Worm (Caenorhabditis elegans) whole organism, mixed stage, embryonic: Measurements from ENCODE around the gene C14A4.7.

Experiments
- M03D4.4 ChIP-seq: sonication (generic microtip); optimal IDR thresholded peaks from 2 replicates; lab custom pipeline; 2017; ENCODE audit warnings: mild to moderate bottlenecking, missing genetic modification characterization, missing compliant biosample characterization
- bed-3 ChIP-seq: fragments of 200-800 bp; sonication (Bioruptor generic); optimal IDR thresholded peaks from 3 replicates; lab custom pipeline; 2018; ENCODE audit warnings: mild to moderate bottlenecking, missing genetic modification characterization, moderate library complexity, missing compliant biosample characterization
- blmp-1 ChIP-seq: fragments of 150-350 bp; optimal IDR thresholded peaks from 2 replicates; lab custom pipeline; 2014; ENCODE audit warnings: missing biosample characterization, missing genetic modification characterization
- ceh-43 ChIP-seq: fragments of 200-800 bp; sonication (Bioruptor generic); optimal IDR thresholded peaks from 2 replicates; lab custom pipeline; 2018; ENCODE audit warnings: mild to moderate bottlenecking, missing genetic modification characterization, moderate library complexity, missing compliant biosample characterization
- ceh-83 ChIP-seq: fragments of 200-800 bp; sonication (Bioruptor generic); optimal IDR thresholded peaks from 2 replicates; lab custom pipeline; 2018; ENCODE audit warnings: mild to moderate bottlenecking, missing genetic modification characterization, missing compliant biosample characterization
- ces-1 ChIP-seq: fragments of 150-350 bp; optimal IDR thresholded peaks from 2 replicates; lab custom pipeline; 2014; ENCODE audit warnings: missing biosample characterization, missing genetic modification reagents, missing genetic modification characterization
- cnd-1 ChIP-seq: fragments of 200-800 bp; sonication (Bioruptor generic); optimal IDR thresholded peaks from 2 replicates; lab custom pipeline; 2018; ENCODE audit warnings: mild to moderate bottlenecking, missing genetic modification characterization, missing compliant biosample characterization
- drap-1 ChIP-seq: fragments of 200-800 bp; sonication (Bioruptor generic); optimal IDR thresholded peaks from 3 replicates; lab custom pipeline; 2018; ENCODE audit warnings: mild to moderate bottlenecking, missing genetic modification characterization, missing compliant biosample characterization
- elt-1 ChIP-seq: sonication (generic microtip); optimal IDR thresholded peaks from 2 replicates; lab custom pipeline; 2017; ENCODE audit warnings: missing genetic modification characterization, mild to moderate bottlenecking, missing compliant biosample characterization, antibody characterized with exemption, moderate library complexity, borderline replicate concordance; ENCODE audit not compliant: insufficient read depth
- elt-3 ChIP-seq: fragments of 150-350 bp; optimal IDR thresholded peaks from 2 replicates; lab custom pipeline; 2014; ENCODE audit warnings: missing biosample characterization, missing genetic modification characterization
- flh-1 ChIP-seq: fragments of 200-800 bp; sonication (Bioruptor generic); optimal IDR thresholded peaks from 2 replicates; lab custom pipeline; 2018; ENCODE audit warnings: mild to moderate bottlenecking, missing genetic modification characterization, moderate library complexity, missing compliant biosample characterization
- hlh-1 ChIP-seq: fragments of 150-350 bp; optimal IDR thresholded peaks from 2 replicates; lab custom pipeline; 2014; ENCODE audit warnings: missing biosample characterization, missing genetic modification reagents, missing genetic modification characterization
- lin-13 ChIP-seq: fragments of 150-350 bp; optimal IDR thresholded peaks from 2 replicates; lab custom pipeline; 2014; ENCODE audit warnings: missing biosample characterization, missing genetic modification characterization
- lin-32 ChIP-seq: fragments of 200-800 bp; sonication (Bioruptor generic); optimal IDR thresholded peaks from 2 replicates; lab custom pipeline; 2018; ENCODE audit warnings: mild to moderate bottlenecking, missing genetic modification characterization, missing compliant biosample characterization
- lsy-2 ChIP-seq: fragments of 150-350 bp; optimal IDR thresholded peaks from 2 replicates; lab custom pipeline; 2014; ENCODE audit warnings: missing biosample characterization, missing genetic modification characterization
- mab-5 ChIP-seq: fragments of 150-350 bp; optimal IDR thresholded peaks from 2 replicates; lab custom pipeline; 2014; ENCODE audit warnings: missing biosample characterization, missing genetic modification characterization
- mls-2 ChIP-seq: sonication (generic microtip); optimal IDR thresholded peaks from 2 replicates; lab custom pipeline; 2016; ENCODE audit warnings: mild to moderate bottlenecking, missing genetic modification characterization, moderate library complexity, missing compliant biosample characterization
- nhr-12 ChIP-seq: fragments of 150-350 bp; optimal IDR thresholded peaks from 2 replicates; lab custom pipeline; 2014; ENCODE audit warnings: missing biosample characterization, missing genetic modification characterization
- nhr-2 ChIP-seq: fragments of 150-350 bp; optimal IDR thresholded peaks from 2 replicates; lab custom pipeline; 2014; ENCODE audit warnings: missing biosample characterization, missing genetic modification characterization
- nhr-237 ChIP-seq: fragments of 150-350 bp; optimal IDR thresholded peaks from 2 replicates; lab custom pipeline; 2014; ENCODE audit warnings: missing biosample characterization, missing genetic modification characterization
- nhr-28 ChIP-seq: fragments of 150-350 bp; optimal IDR thresholded peaks from 2 replicates; lab custom pipeline; 2014; ENCODE audit warnings: missing biosample characterization, missing genetic modification characterization
- nhr-76 ChIP-seq: sonication (generic microtip); optimal IDR thresholded peaks from 2 replicates; lab custom pipeline; 2017; ENCODE audit warnings: missing biosample characterization, missing genetic modification characterization
- sem-2 ChIP-seq: fragments of 200-800 bp; sonication (Bioruptor generic); optimal IDR thresholded peaks from 2 replicates; lab custom pipeline; 2018; ENCODE audit warnings: mild to moderate bottlenecking, missing genetic modification characterization, missing compliant biosample characterization
- snpc-4 ChIP-seq: fragments of 150-350 bp; optimal IDR thresholded peaks from 2 replicates; lab custom pipeline; 2014; ENCODE audit warnings: missing biosample characterization, missing genetic modification characterization
- sptf-1 ChIP-seq: sonication (generic microtip); optimal IDR thresholded peaks from 2 replicates; lab custom pipeline; 2017; ENCODE audit warnings: mild to moderate bottlenecking, missing genetic modification characterization, moderate library complexity, missing compliant biosample characterization
- tbx-8 ChIP-seq: fragments of 200-800 bp; sonication (Bioruptor generic); optimal IDR thresholded peaks from 2 replicates; lab custom pipeline; 2018; ENCODE audit warnings: mild to moderate bottlenecking, missing genetic modification characterization, moderate library complexity, missing compliant biosample characterization
- unc-120 ChIP-seq: sonication (generic microtip); optimal IDR thresholded peaks from 2 replicates; lab custom pipeline; 2017; ENCODE audit warnings: missing genetic modification characterization, missing compliant biosample characterization; ENCODE audit not compliant: poor library complexity, severe bottlenecking
- unc-39 ChIP-seq: fragments of 150-350 bp; optimal IDR thresholded peaks from 2 replicates; lab custom pipeline; 2014; ENCODE audit warnings: missing biosample characterization, missing genetic modification characterization
- unc-62 ChIP-seq: fragments of 150-350 bp; optimal IDR thresholded peaks from 2 replicates; lab custom pipeline; 2014; ENCODE audit warnings: missing biosample characterization, missing genetic modification reagents, missing genetic modification characterization
- ztf-11 ChIP-seq: fragments of 150-350 bp; optimal IDR thresholded peaks from 2 replicates; lab custom pipeline; 2014; ENCODE audit warnings: missing biosample characterization, missing genetic modification characterization

Gene C14A4.7

ce11 chrII:10563368-10563767 is 33.0 kb downstream of the C14A4.7 start, which contains the start of gene cdc-48.1 (continued):
- TF ChIP-seq mls-2 (tag; lab: Kevin White, UChicago) (peak; percentile 89), lin-32 (GFP tag; lab: Kevin White, UChicago) (peak; percentile 37), unc-62 (peak; percentile 97)

ce11 chrII:10559671-10560184 is 36.6 kb downstream of the C14A4.7 start:
- TF ChIP-seq ztf-11 (tag; lab: Kevin White, UChicago) = no peak
- TF ChIP-seq ces-1 (GFP tag; lab: Kevin White, UChicago) = no peak
- no peak for TF ChIP-seq unc-39
- no peak for TF ChIP-seq bed-3 (GFP tag; lab: Kevin White, UChicago)
- TF ChIP-seq flh-1 (GFP tag; lab: Kevin White, UChicago) = no peak
- no peak for TF ChIP-seq nhr-12 (tag; lab: Kevin White, UChicago)
- TF ChIP-seq nhr-76 = no peak
- TF ChIP-seq nhr-237 (tag; lab: Kevin White, UChicago) = no peak
- no peak for TF ChIP-seq ceh-43 (GFP tag; lab: Kevin White, UChicago)
- TF ChIP-seq blmp-1 (tag; lab: Kevin White, UChicago) = no peak
- no peak for TF ChIP-seq sptf-1
- no peak for TF ChIP-seq cnd-1
- no peak for TF ChIP-seq nhr-2
- TF ChIP-seq lin-13 (tag; lab: Kevin White, UChicago) = no peak
- no peak for TF ChIP-seq elt-3
- no peak for TF ChIP-seq nhr-28
- no peak for TF ChIP-seq mab-5 (tag; lab: Kevin White, UChicago)
- TF ChIP-seq tbx-8 (GFP tag; lab: Kevin White, UChicago) = no peak
- no peak for TF ChIP-seq drap-1 (GFP tag; lab: Kevin White, UChicago)

DNA sequence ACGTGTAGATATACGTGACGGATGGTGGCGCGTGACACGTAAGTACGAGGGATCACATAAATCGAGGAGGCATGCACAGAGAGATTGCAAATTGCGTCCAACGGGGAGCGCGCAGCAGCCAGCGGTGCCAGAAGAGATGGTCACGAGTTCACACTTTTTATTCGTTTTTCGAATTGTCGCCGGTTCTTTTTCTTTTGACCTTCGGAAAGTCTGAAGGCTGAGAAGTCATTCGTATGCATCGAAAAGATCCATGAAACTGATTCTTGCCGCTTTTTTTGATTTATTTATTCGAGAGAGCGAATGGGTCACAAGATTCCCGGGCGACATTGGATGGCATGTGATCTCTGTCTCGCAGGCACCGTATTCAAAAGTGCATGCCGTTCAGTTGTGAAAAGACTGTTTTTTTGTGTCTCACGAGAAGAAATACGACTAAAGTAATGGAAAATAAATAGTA is 37.4 kb downstream of the C14A4.7 start:
- no peak for TF ChIP-seq mls-2 (tag; lab: Kevin White, UChicago)

- TF ChIP-seq ces-1 (GFP tag; lab: Kevin White, UChicago) (no peak), sptf-1 (no peak), nhr-76 (no peak), unc-62 (peak; percentile 13), elt-3 (no peak), elt-1 (tag; lab: Kevin White, UChicago) (no peak), nhr-237 (tag; lab: Kevin White, UChicago) (no peak), unc-120 (tag; lab: Kevin White, UChicago) (peak; percentile 85), unc-39 (no peak), snpc-4 (no peak), ceh-83 (no peak), hlh-1 (peak; percentile 85)
These were observed 38.0 kb downstream of the C14A4.7 start for ce11 chrII:10558345-10558744.

ce11 chrII:10557206-10557574 is 39.2 kb downstream of the C14A4.7 start:
- TF ChIP-seq blmp-1 (tag; lab: Kevin White, UChicago) = no peak
- no peak for TF ChIP-seq cnd-1
- no peak for TF ChIP-seq unc-39
- TF ChIP-seq sem-2 = no peak
- TF ChIP-seq M03D4.4 = no peak
- TF ChIP-seq lsy-2 (tag; lab: Kevin White, UChicago) = no peak
- TF ChIP-seq sptf-1 = no peak
- no peak for TF ChIP-seq nhr-76
- TF ChIP-seq hlh-1 = no peak
- no peak for TF ChIP-seq ceh-43 (GFP tag; lab: Kevin White, UChicago)

DNA sequence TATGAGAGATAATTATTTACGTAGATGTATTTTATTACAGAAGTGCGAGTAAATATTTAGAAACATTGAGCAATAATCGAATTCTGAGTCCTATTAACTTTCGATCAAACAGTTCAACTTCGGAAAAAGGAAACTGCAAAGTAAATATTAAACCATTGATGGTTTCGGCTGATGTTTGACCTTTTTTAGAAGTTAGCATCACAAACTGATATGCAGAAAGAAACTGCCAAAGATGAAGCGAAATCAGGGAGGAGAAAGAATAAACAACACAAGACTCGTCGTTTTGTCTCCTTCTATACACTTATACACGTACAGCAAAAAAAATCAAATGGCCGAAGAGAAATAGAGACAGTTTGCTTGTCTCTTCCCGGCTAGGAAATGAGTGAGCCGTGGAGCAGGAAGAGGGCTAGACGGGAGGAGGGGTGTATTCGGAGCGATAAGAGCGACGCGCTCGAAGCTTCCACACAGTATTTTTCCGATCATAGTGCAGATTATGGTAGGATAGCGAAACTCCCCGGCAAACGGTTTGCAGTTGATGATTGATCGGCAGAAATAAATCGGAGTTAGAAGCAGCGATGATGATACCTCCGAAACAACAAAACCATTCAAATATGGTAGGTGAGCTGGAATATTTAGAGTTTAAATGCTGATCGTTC is 39.7 kb downstream of the C14A4.7 start:
- no peak for TF ChIP-seq ceh-43 (GFP tag; lab: Kevin White, UChicago)
- no peak for TF ChIP-seq sem-2
- no peak for TF ChIP-seq cnd-1
- no peak for TF ChIP-seq elt-3
- no peak for TF ChIP-seq blmp-1 (tag; lab: Kevin White, UChicago)
- TF ChIP-seq hlh-1 = no peak
- no peak for TF ChIP-seq ceh-83
- TF ChIP-seq, all 35 proteins: peak for 0
